Fruit fly (Drosophila melanogaster): ENCODE results near the gene CG31698.
A peak's percentile ranks its signal among the peaks of the same experiment; 100 is the strongest.

Gene CG31698

DNA sequence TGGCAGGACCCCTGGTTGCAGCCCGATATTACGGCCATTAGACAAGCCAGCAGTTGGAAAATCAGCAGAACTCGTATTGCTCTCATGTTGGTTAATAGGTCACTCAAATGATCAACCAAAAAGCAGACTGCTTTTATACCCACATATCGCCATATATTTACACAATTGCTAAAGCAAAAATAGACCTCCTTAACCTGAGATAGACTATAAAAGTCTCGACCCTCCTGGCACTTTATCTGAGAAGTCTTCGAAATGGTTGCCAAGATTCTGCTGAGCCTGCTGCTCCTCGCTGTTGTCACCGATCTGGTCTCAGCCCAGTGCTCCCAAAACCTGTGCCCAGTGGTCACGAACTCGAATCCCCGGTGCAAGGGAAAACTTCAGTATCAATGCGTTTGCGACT is at the start of gene CG31698, which contains the start of gene CG15404:
CG31698 (minus strand) TSS at position 101 of the 400 bp plus-strand sequence.
CG15404 (plus strand) TSS at position 233 of the 400 bp plus-strand sequence.
- no peak for TF ChIP-seq Crg-1 (GFP tag; optimal IDR thresholded peaks at IDR 0.05)
- TF ChIP-seq cic (GFP tag; optimal IDR thresholded peaks at IDR 0.05), result no peak
- TF ChIP-seq toe (GFP tag; optimal IDR thresholded peaks at IDR 0.05), result no peak
- no peak for TF ChIP-seq CG12768 (GFP tag; optimal IDR thresholded peaks at IDR 0.05)
- no peak for TF ChIP-seq CG7101 (tag; optimal IDR thresholded peaks at IDR 0.05)
- TF ChIP-seq ovo (GFP tag; optimal IDR thresholded peaks at IDR 0.05), result no peak
- no peak for TF ChIP-seq CG11617 (GFP tag; optimal IDR thresholded peaks at IDR 0.05)
- no peak for TF ChIP-seq tj (GFP tag; optimal IDR thresholded peaks at IDR 0.05)
- TF ChIP-seq CG33017 (tag; optimal IDR thresholded peaks at IDR 0.05), result no peak
- TF ChIP-seq bab1 (GFP tag; optimal IDR thresholded peaks at IDR 0.05), result no peak
- TF ChIP-seq Clk (GFP tag; optimal IDR thresholded peaks at IDR 0.05), result no peak

DNA sequence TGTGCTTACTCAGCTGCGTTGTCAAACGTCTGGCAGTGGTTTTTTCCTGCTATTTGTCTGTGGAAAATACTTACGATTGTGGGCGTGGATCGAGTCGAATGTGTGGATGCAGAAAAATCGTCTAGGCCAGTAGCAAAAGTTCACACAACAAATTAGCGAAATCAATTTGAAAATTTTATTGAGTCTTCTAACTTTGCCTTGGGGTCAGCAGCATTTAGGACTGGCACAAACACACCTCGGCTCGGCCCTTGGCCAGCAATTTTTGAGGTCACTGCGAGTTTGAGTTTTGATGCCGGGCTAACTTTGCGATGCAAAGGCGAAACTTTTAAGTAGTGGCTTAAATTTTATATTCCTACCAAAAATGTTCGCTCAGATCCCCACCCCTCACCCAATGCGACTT is 26.8 kb upstream of the CG31698 start, which contains the start of gene CG34393:
CG34393 (minus strand) TSS at position 101 of the 400 bp plus-strand sequence.
- TF ChIP-seq CG11617 (GFP tag; optimal IDR thresholded peaks at IDR 0.05) (no peak), CG7101 (tag; optimal IDR thresholded peaks at IDR 0.05) (no peak), CG14711 (tag; optimal IDR thresholded peaks at IDR 0.05) (no peak), CG1620 (GFP tag; optimal IDR thresholded peaks at IDR 0.05) (no peak), CG5204 (GFP tag; optimal IDR thresholded peaks at IDR 0.05) (no peak), Crg-1 (GFP tag; optimal IDR thresholded peaks at IDR 0.05) (no peak), bab1 (GFP tag; optimal IDR thresholded peaks at IDR 0.05) (no peak), toe (GFP tag; optimal IDR thresholded peaks at IDR 0.05) (no peak), CG12768 (GFP tag; optimal IDR thresholded peaks at IDR 0.05) (no peak), pad (GFP tag; optimal IDR thresholded peaks at IDR 0.05) (no peak), Hr96 (GFP tag; optimal IDR thresholded peaks at IDR 0.05) (no peak), CG7045 (GFP tag; optimal IDR thresholded peaks at IDR 0.05) (no peak), CG33017 (tag; optimal IDR thresholded peaks at IDR 0.05) (no peak), cic (GFP tag; optimal IDR thresholded peaks at IDR 0.05) (no peak), tj (GFP tag; optimal IDR thresholded peaks at IDR 0.05) (no peak), kay (GFP tag; ENCODE audit: borderline replicate concordance) (no peak), cnc (optimal IDR thresholded peaks at IDR 0.05) (no peak), ovo (GFP tag; optimal IDR thresholded peaks at IDR 0.05) (no peak), Mnt (GFP tag; optimal IDR thresholded peaks at IDR 0.05) (no peak)

DNA sequence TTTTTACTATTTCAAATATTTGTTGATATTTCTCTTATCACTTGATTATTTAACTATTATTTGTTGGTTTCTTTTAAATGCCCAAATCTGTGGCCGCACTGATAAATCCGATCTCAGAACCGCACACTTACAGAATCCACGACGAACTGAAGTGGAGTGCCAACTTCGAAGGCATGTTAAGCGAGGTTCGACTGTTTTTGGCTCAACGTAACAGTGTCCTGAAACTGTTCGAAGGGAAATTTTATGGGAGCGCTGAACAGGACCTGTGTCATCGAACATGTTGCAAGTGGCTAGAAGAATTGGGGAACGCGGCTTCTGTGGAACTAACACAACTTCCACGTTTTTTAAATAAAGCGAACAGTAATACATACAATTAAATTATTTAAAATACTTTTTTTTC is 25.9 kb upstream of the CG31698 start:
- TF ChIP-seq Hr96 (GFP tag; optimal IDR thresholded peaks at IDR 0.05), result no peak
- TF ChIP-seq kay (GFP tag; ENCODE audit: borderline replicate concordance), result no peak
- no peak for TF ChIP-seq Clk (GFP tag; optimal IDR thresholded peaks at IDR 0.05)
- TF ChIP-seq toe (GFP tag; optimal IDR thresholded peaks at IDR 0.05), result no peak
- no peak for TF ChIP-seq pad (GFP tag; optimal IDR thresholded peaks at IDR 0.05)
- TF ChIP-seq Mnt (GFP tag; optimal IDR thresholded peaks at IDR 0.05), result no peak
- no peak for TF ChIP-seq cnc (optimal IDR thresholded peaks at IDR 0.05)

DNA sequence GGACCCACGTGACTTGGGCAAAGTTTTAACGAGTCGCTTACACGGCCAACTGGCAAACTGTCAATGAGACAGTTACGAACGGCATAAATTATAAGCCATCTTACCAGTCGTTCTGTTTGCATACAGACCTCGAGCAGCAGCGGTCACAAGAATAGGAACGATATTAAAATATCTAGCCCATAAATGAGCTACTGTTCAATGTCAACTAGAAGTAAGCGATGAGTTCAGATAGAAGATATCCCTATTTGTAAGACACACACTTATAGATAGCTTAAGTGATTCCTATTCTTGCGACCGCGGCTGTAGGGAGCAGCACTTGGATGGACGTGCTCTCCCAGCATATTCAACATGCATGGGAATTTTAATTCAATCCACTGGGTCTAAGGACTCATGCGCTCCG is 15.2 kb upstream of the CG31698 start:
- TF ChIP-seq pad (GFP tag; optimal IDR thresholded peaks at IDR 0.05), result no peak
- TF ChIP-seq Crg-1 (GFP tag; optimal IDR thresholded peaks at IDR 0.05), result no peak
- no peak for TF ChIP-seq CG5204 (GFP tag; optimal IDR thresholded peaks at IDR 0.05)
- no peak for TF ChIP-seq CG12768 (GFP tag; optimal IDR thresholded peaks at IDR 0.05)
- TF ChIP-seq cic (GFP tag; optimal IDR thresholded peaks at IDR 0.05), result no peak
- no peak for TF ChIP-seq bab1 (GFP tag; optimal IDR thresholded peaks at IDR 0.05)
- no peak for TF ChIP-seq CG1620 (GFP tag; optimal IDR thresholded peaks at IDR 0.05)
- TF ChIP-seq Hr96 (GFP tag; optimal IDR thresholded peaks at IDR 0.05), result no peak
- no peak for TF ChIP-seq ovo (GFP tag; optimal IDR thresholded peaks at IDR 0.05)
- no peak for TF ChIP-seq CG33017 (tag; optimal IDR thresholded peaks at IDR 0.05)
- TF ChIP-seq CG11617 (GFP tag; optimal IDR thresholded peaks at IDR 0.05), result no peak
- no peak for TF ChIP-seq tj (GFP tag; optimal IDR thresholded peaks at IDR 0.05)
- TF ChIP-seq CG7101 (tag; optimal IDR thresholded peaks at IDR 0.05), result no peak
- no peak for TF ChIP-seq Clk (GFP tag; optimal IDR thresholded peaks at IDR 0.05)
- TF ChIP-seq cnc (optimal IDR thresholded peaks at IDR 0.05), result no peak
- TF ChIP-seq Mnt (GFP tag; optimal IDR thresholded peaks at IDR 0.05), result no peak
- no peak for TF ChIP-seq CG14711 (tag; optimal IDR thresholded peaks at IDR 0.05)
- TF ChIP-seq CG7045 (GFP tag; optimal IDR thresholded peaks at IDR 0.05), result no peak
- TF ChIP-seq kay (GFP tag; ENCODE audit: borderline replicate concordance), result no peak
- TF ChIP-seq toe (GFP tag; optimal IDR thresholded peaks at IDR 0.05), result no peak

DNA sequence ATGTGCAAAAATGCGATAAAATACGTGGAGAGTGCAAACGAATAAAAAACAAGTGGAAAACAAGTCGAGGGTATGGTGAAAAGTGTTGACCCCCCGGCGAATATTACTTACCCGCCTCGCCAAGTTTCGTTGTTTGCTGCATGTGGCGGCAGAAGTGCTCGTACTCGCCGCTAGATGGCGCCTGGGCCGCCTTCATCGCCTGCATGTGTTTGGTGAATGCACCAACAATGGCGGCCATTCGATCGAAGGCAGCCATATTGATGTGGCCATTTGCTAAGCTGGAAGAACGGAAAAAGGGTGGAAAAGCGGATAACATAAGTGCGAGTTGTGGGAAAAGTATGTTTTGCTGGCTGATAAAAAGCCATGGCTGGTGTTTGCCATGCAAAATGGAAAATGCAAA is 9.6 kb upstream of the CG31698 start:
- TF ChIP-seq CG7101 (tag; optimal IDR thresholded peaks at IDR 0.05) (no peak), cic (GFP tag; optimal IDR thresholded peaks at IDR 0.05) (no peak), ovo (GFP tag; optimal IDR thresholded peaks at IDR 0.05) (no peak), CG1620 (GFP tag; optimal IDR thresholded peaks at IDR 0.05) (no peak), cnc (optimal IDR thresholded peaks at IDR 0.05) (no peak), kay (GFP tag; ENCODE audit: borderline replicate concordance) (no peak), Mnt (GFP tag; optimal IDR thresholded peaks at IDR 0.05) (no peak), CG7045 (GFP tag; optimal IDR thresholded peaks at IDR 0.05) (no peak), pad (GFP tag; optimal IDR thresholded peaks at IDR 0.05) (no peak)

DNA sequence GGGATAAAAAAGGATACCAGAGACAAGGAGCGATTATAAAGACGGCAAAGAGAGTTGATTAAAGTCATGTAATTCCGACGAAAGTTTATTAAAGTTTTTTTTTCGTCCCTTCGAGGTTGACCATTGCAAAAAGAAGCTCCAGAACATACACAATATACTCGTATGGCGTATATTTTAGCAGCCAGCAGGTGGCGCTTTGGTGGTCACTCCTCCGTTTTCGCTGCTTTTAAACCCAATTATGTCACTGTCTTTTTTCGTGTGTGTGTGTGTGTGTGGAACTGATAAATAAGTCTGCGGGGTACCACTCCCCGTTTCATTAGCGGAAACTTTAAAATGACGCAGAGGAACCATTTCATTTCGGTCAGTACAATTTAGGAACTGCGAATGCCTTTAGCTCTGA is 6.0 kb upstream of the CG31698 start:
- TF ChIP-seq Hr96 (GFP tag; optimal IDR thresholded peaks at IDR 0.05) (no peak), bab1 (GFP tag; optimal IDR thresholded peaks at IDR 0.05) (no peak), CG5204 (GFP tag; optimal IDR thresholded peaks at IDR 0.05) (no peak), CG12768 (GFP tag; optimal IDR thresholded peaks at IDR 0.05) (no peak)

DNA sequence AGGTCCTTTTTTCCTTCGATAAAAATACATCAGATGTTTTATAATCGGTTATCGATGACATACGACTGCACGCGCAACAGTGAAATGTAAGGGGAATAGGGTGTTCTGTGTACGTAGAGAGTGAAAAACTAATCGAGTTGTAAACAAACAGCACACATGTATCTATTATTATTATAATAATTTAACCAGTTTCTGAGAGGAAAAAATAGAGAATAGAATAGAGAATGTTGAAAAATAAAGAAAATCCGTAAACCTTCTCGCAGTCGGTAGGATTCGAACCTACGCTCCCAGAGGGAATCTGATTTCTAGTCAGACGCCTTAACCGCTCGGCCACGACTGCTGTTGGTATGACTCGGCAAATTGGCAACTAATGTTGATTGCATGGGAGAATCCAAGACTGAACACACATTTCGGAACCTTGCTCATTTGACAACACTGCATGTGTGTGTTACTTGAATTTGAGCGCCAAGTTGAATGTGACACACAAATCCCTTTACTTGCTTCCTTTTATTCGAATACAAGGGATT is 832 bp downstream of the CG31698 start:
- TF ChIP-seq kay (GFP tag; ENCODE audit: borderline replicate concordance) (peak; percentile 81), pad (GFP tag; optimal IDR thresholded peaks at IDR 0.05) (peak; percentile 76), CG7101 (tag; optimal IDR thresholded peaks at IDR 0.05) (peak; percentile 50), ovo (GFP tag; optimal IDR thresholded peaks at IDR 0.05) (no peak), Mnt (GFP tag; optimal IDR thresholded peaks at IDR 0.05) (peak; percentile 14), CG1620 (GFP tag; optimal IDR thresholded peaks at IDR 0.05) (no peak), CG7045 (GFP tag; optimal IDR thresholded peaks at IDR 0.05) (peak; percentile 28), Hr96 (GFP tag; optimal IDR thresholded peaks at IDR 0.05) (no peak), tj (GFP tag; optimal IDR thresholded peaks at IDR 0.05) (no peak), CG12768 (GFP tag; optimal IDR thresholded peaks at IDR 0.05) (peak; percentile 50), CG33017 (tag; optimal IDR thresholded peaks at IDR 0.05) (peak; percentile 46), cic (GFP tag; optimal IDR thresholded peaks at IDR 0.05) (peak; percentile 56), CG14711 (tag; optimal IDR thresholded peaks at IDR 0.05) (peak; percentile 28), bab1 (GFP tag; optimal IDR thresholded peaks at IDR 0.05) (peak; percentile 72)
